Fruit fly (Drosophila melanogaster) whole organism, embryonic: ENCODE results near the gene CCHa1.

Experiments
- ATbp ChIP-seq: fragments of 200-800 bp; sonication (Bioruptor generic); optimal IDR thresholded peaks from 2 replicates; lab custom pipeline; 2017; ENCODE audit warnings: missing biosample characterization, mild to moderate bottlenecking, missing genetic modification characterization, missing genetic modification reagents
- Bgb ChIP-seq: fragments of 200-800 bp; sonication (Bioruptor generic); IDR thresholded peaks from 2 replicates; pipeline ENCODE4 v1.3.6; 2022; ENCODE audit warnings: missing biosample characterization, missing genetic modification characterization; ENCODE audit not compliant: partially characterized antibody
- CG10462 ChIP-seq: fragments of 200-800 bp; sonication (Bioruptor generic); optimal IDR thresholded peaks from 2 replicates; lab custom pipeline; 2016; ENCODE audit warnings: missing biosample characterization, missing genetic modification characterization
- CG11093 ChIP-seq: fragments of 200-800 bp; sonication (Bioruptor generic); IDR thresholded peaks from 3 replicates; pipeline ENCODE4 v1.3.6; 2022; ENCODE audit warnings: missing biosample characterization, missing genetic modification characterization
- CG15479 ChIP-seq: fragments of 200-800 bp; sonication (Bioruptor generic); optimal IDR thresholded peaks from 3 replicates; lab custom pipeline; 2019; ENCODE audit warnings: missing biosample characterization, mild to moderate bottlenecking, missing genetic modification characterization, moderate library complexity
- CG31388 ChIP-seq: fragments of 200-800 bp; sonication (Bioruptor generic); optimal IDR thresholded peaks from 2 replicates; lab custom pipeline; 2016; ENCODE audit warnings: missing biosample characterization, missing genetic modification characterization
- CG4404 ChIP-seq: fragments of 200-800 bp; sonication (Bioruptor generic); IDR thresholded peaks from 2 replicates; pipeline ENCODE4 v1.3.6; 2022; ENCODE audit warnings: missing biosample characterization, missing genetic modification characterization
- CG5180 ChIP-seq: fragments of 200-800 bp; sonication (Bioruptor generic); optimal IDR thresholded peaks from 3 replicates; lab custom pipeline; 2017; ENCODE audit warnings: missing biosample characterization, missing genetic modification characterization, mild to moderate bottlenecking, moderate library complexity, missing genetic modification reagents
- CG7745 ChIP-seq: fragments of 200-800 bp; sonication (Bioruptor generic); optimal IDR thresholded peaks from 2 replicates; lab custom pipeline; 2018; ENCODE audit warnings: missing biosample characterization, mild to moderate bottlenecking, missing genetic modification characterization, moderate library complexity
- CG8281 ChIP-seq: fragments of 200-800 bp; sonication (Bioruptor generic); optimal IDR thresholded peaks from 2 replicates; lab custom pipeline; 2018; ENCODE audit warnings: missing biosample characterization, mild to moderate bottlenecking, missing genetic modification characterization, moderate library complexity
- CG9797 ChIP-seq: fragments of 200-800 bp; sonication (Bioruptor generic); optimal IDR thresholded peaks from 3 replicates; lab custom pipeline; 2018; ENCODE audit warnings: missing biosample characterization, mild to moderate bottlenecking, missing genetic modification characterization
- Dll ChIP-seq: fragments of 200-800 bp; sonication (Bioruptor generic); IDR thresholded peaks from 4 replicates; pipeline ENCODE4 v1.3.6; 2022; ENCODE audit warnings: missing biosample characterization, missing genetic modification characterization; ENCODE audit not compliant: partially characterized antibody
- Drgx ChIP-seq: fragments of 200-800 bp; sonication (Bioruptor generic); IDR thresholded peaks from 2 replicates; pipeline ENCODE4 v1.3.6; 2022; ENCODE audit warnings: missing biosample characterization, missing genetic modification characterization
- H15 ChIP-seq: fragments of 200-800 bp; sonication (Bioruptor generic); IDR thresholded peaks from 3 replicates; pipeline ENCODE4 v1.3.6; 2022; ENCODE audit warnings: missing biosample characterization, missing genetic modification characterization
- Hr51 ChIP-seq, 2 experiments: fragments of 200-800 bp; sonication (Bioruptor generic); optimal IDR thresholded peaks; 2 replicates in 1 of 2; 3 replicates in 1 of 2; lab custom pipeline; 2016 to 2018; ENCODE audit warnings: missing biosample characterization in 2 of 2, missing genetic modification characterization in 2 of 2, mild to moderate bottlenecking in 1 of 2, moderate library complexity in 1 of 2
- Lhr ChIP-seq: fragments of 200-800 bp; sonication (Bioruptor generic); optimal IDR thresholded peaks from 3 replicates; lab custom pipeline; 2017; ENCODE audit warnings: mild to moderate bottlenecking, missing biosample characterization, missing genetic modification reagents, missing genetic modification characterization
- Lim3 ChIP-seq: fragments of 200-800 bp; sonication (Bioruptor generic); IDR thresholded peaks from 2 replicates; pipeline ENCODE4 v1.3.6; 2022; ENCODE audit warnings: missing biosample characterization, missing genetic modification characterization
- MBD-R2 ChIP-seq: fragments of 200-800 bp; sonication (Bioruptor generic); IDR thresholded peaks from 2 replicates; pipeline ENCODE4 v1.3.6; 2022; ENCODE audit warnings: missing biosample characterization, missing genetic modification characterization
- Mrtf ChIP-seq: fragments of 200-800 bp; sonication (Bioruptor generic); IDR thresholded peaks from 3 replicates; pipeline ENCODE4 v1.3.6; 2022; ENCODE audit warnings: missing biosample characterization, missing genetic modification characterization
- NfI ChIP-seq: fragments of 200-800 bp; sonication (Bioruptor generic); optimal IDR thresholded peaks from 3 replicates; lab custom pipeline; 2018; ENCODE audit warnings: missing biosample characterization, mild to moderate bottlenecking, missing genetic modification characterization, moderate library complexity
- Poxn ChIP-seq: fragments of 200-800 bp; sonication (Bioruptor generic); IDR thresholded peaks from 2 replicates; pipeline ENCODE4 v1.3.6; 2022; ENCODE audit warnings: missing biosample characterization, missing genetic modification characterization
- Sox102F ChIP-seq: fragments of 200-800 bp; sonication (Bioruptor generic); optimal IDR thresholded peaks from 2 replicates; lab custom pipeline; 2018; ENCODE audit warnings: missing biosample characterization, mild to moderate bottlenecking, missing genetic modification characterization, moderate library complexity
- Usf ChIP-seq: fragments of 200-800 bp; sonication (Bioruptor generic); optimal IDR thresholded peaks from 2 replicates; lab custom pipeline; 2017; ENCODE audit warnings: missing genotype, missing biosample characterization, missing genetic modification characterization
- ase ChIP-seq: fragments of 200-800 bp; sonication (Bioruptor generic); IDR thresholded peaks from 3 replicates; pipeline ENCODE4 v1.3.6; 2022; ENCODE audit warnings: missing biosample characterization, missing genetic modification characterization
- chn ChIP-seq: fragments of 200-800 bp; sonication (Bioruptor generic); optimal IDR thresholded peaks from 2 replicates; lab custom pipeline; 2016; ENCODE audit warnings: missing biosample characterization, missing genetic modification characterization
- ci ChIP-seq: fragments of 200-800 bp; sonication (Bioruptor generic); IDR thresholded peaks from 3 replicates; pipeline ENCODE4 v1.3.6; 2022; ENCODE audit warnings: missing biosample characterization, missing genetic modification characterization
- crc ChIP-seq: fragments of 200-800 bp; sonication (Bioruptor generic); optimal IDR thresholded peaks from 2 replicates; lab custom pipeline; 2016; ENCODE audit warnings: missing biosample characterization, missing genetic modification characterization
- crp ChIP-seq, 2 experiments: fragments of 200-800 bp; sonication (Bioruptor generic); optimal IDR thresholded peaks; 2 replicates in 1 of 2; 3 replicates in 1 of 2; lab custom pipeline; 2017; ENCODE audit warnings: missing biosample characterization in 2 of 2, missing genetic modification characterization in 2 of 2, mild to moderate bottlenecking in 1 of 2, moderate library complexity in 1 of 2
- dm ChIP-seq: fragments of 200-800 bp; sonication (Bioruptor generic); optimal IDR thresholded peaks from 3 replicates; lab custom pipeline; 2016; ENCODE audit warnings: missing biosample characterization, missing genetic modification characterization
- dmrt99B ChIP-seq: fragments of 200-800 bp; sonication (Bioruptor generic); optimal IDR thresholded peaks from 2 replicates; lab custom pipeline; 2018; ENCODE audit warnings: missing biosample characterization, mild to moderate bottlenecking, missing genetic modification characterization, moderate library complexity
- fru ChIP-seq: fragments of >200 bp; optimal IDR thresholded peaks from 2 replicates; lab custom pipeline; 2017
- gem ChIP-seq: fragments of 200-800 bp; sonication (Bioruptor generic); optimal IDR thresholded peaks from 2 replicates; lab custom pipeline; 2019; ENCODE audit warnings: missing biosample characterization, mild to moderate bottlenecking, missing genetic modification characterization, moderate library complexity
- grn ChIP-seq: fragments of 200-800 bp; sonication (Bioruptor generic); optimal IDR thresholded peaks from 3 replicates; lab custom pipeline; 2017; ENCODE audit warnings: missing biosample characterization, missing genetic modification characterization
- hb ChIP-seq: fragments of 200-800 bp; sonication (Bioruptor generic); IDR thresholded peaks from 3 replicates; pipeline ENCODE4 v1.3.6; 2022; ENCODE audit warnings: missing biosample characterization, missing genetic modification characterization; ENCODE audit not compliant: partially characterized antibody
- jing ChIP-seq: fragments of 200-800 bp; sonication (Bioruptor generic); optimal IDR thresholded peaks from 2 replicates; lab custom pipeline; 2018; ENCODE audit warnings: missing biosample characterization, mild to moderate bottlenecking, missing genetic modification characterization
- knrl ChIP-seq: fragments of 200-800 bp; sonication (Bioruptor generic); IDR thresholded peaks from 3 replicates; pipeline ENCODE4 v1.3.6; 2022; ENCODE audit warnings: missing biosample characterization, missing genetic modification characterization; ENCODE audit not compliant: partially characterized antibody
- lmd ChIP-seq: fragments of 200-800 bp; sonication (Bioruptor generic); IDR thresholded peaks from 2 replicates; pipeline ENCODE4 v1.3.6; 2022; ENCODE audit warnings: missing biosample characterization, missing genetic modification characterization
- pan ChIP-seq, 4 experiments: fragments of >200 bp in 3 of 4; fragments of 200-800 bp in 1 of 4; sonication (Bioruptor generic) in 1 of 4; optimal IDR thresholded peaks in 3 of 4; IDR thresholded peaks in 1 of 4; 2 replicates each; pipeline versions ENCODE4 v1.3.6 to Lab custom; 2017 to 2022; ENCODE audit warnings: missing biosample characterization in 2 of 4, missing genetic modification characterization in 2 of 4, mixed read lengths in 1 of 4
- pita ChIP-seq: fragments of 200-800 bp; sonication (Bioruptor generic); optimal IDR thresholded peaks from 2 replicates; lab custom pipeline; 2017; ENCODE audit warnings: missing biosample characterization, mild to moderate bottlenecking, missing genetic modification characterization
- pum ChIP-seq: fragments of 200-800 bp; sonication (Bioruptor generic); optimal IDR thresholded peaks from 2 replicates; lab custom pipeline; 2016; ENCODE audit warnings: missing biosample characterization, missing genetic modification characterization
- row ChIP-seq: fragments of 200-800 bp; sonication (Bioruptor generic); IDR thresholded peaks from 3 replicates; pipeline ENCODE4 v1.3.6; 2022; ENCODE audit warnings: missing biosample characterization, missing genetic modification characterization
- sna ChIP-seq: fragments of 200-800 bp; sonication (Bioruptor generic); IDR thresholded peaks from 2 replicates; pipeline ENCODE4 v1.3.6; 2022; ENCODE audit warnings: missing biosample characterization, missing genetic modification characterization; ENCODE audit not compliant: partially characterized antibody
- sqz ChIP-seq: fragments of 200-800 bp; sonication (Bioruptor generic); optimal IDR thresholded peaks from 3 replicates; lab custom pipeline; 2018; ENCODE audit warnings: missing biosample characterization, mild to moderate bottlenecking, missing genetic modification characterization
- tio ChIP-seq: fragments of 200-800 bp; sonication (Bioruptor generic); optimal IDR thresholded peaks from 2 replicates; lab custom pipeline; 2017; ENCODE audit warnings: missing biosample characterization, missing genetic modification characterization, inconsistent platforms
- trh ChIP-seq: fragments of 200-800 bp; sonication (Bioruptor generic); optimal IDR thresholded peaks from 2 replicates; lab custom pipeline; 2016; ENCODE audit warnings: missing biosample characterization, missing genetic modification characterization
- usp ChIP-seq: fragments of >200 bp; optimal IDR thresholded peaks from 2 replicates; lab custom pipeline; 2017; ENCODE audit warnings: missing biosample characterization, missing genetic modification characterization
- vnd ChIP-seq: fragments of 200-800 bp; sonication (Bioruptor generic); IDR thresholded peaks from 3 replicates; pipeline ENCODE4 v1.3.6; 2022; ENCODE audit warnings: missing biosample characterization, missing genetic modification characterization; ENCODE audit not compliant: partially characterized antibody
- wek ChIP-seq: fragments of 200-800 bp; sonication (Bioruptor generic); optimal IDR thresholded peaks from 3 replicates; lab custom pipeline; 2018; ENCODE audit warnings: missing biosample characterization, mild to moderate bottlenecking, missing genetic modification characterization, moderate library complexity

The CCHa1 gene

DNA sequence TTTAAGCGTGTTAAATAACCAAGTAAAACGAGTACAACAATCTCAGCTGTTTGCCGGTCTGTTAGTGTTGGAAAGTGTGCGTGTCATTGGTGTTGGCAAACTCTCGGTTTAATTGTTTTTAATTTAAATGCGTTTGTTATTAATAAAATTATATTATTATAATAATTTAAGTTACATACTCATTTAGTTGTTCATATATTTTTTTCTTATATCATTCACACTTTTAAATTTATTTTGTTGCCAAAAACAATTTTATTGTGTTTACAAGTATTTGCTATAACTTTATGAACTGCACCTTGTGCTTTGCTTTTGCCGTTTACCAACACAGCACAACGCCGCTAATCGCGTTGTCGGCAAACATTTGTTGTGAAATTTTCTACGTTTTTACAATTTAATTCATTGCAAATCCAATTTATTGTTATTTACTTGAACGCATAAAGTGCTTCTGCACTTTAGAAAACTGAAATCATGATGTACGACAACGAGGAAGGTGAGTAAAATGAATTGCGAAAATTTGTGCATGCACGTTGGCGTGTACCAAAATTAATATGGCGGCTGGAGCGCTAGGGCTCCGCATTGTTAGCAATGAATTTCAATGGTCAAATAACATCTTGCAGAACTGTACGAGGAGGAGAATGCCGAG lies 29.0 kb upstream of the CCHa1 start, which contains the start of the genes 140up and Polr2B (continued):
- peak; percentile 9 for TF ChIP-seq CG9797 (GFP tag; lab: Kevin White, UChicago)
- TF ChIP-seq CG31388, result peak; percentile 81
- peak; percentile 95 for TF ChIP-seq Sox102F (GFP tag; lab: Kevin White, UChicago)
- TF ChIP-seq CG4404 (GFP tag; lab: Robert Waterston, UW), result peak; percentile 91
- TF ChIP-seq ci (GFP tag; lab: Robert Waterston, UW), result peak; percentile 84
- peak; percentile 88 for TF ChIP-seq Mrtf (GFP tag; lab: Robert Waterston, UW)
- TF ChIP-seq pum (GFP tag; lab: Kevin White, UChicago), result peak; percentile 83
- TF ChIP-seq row, result peak; percentile 98
- peak; percentile 80 for TF ChIP-seq sqz (GFP tag; lab: Kevin White, UChicago)
- TF ChIP-seq dm (GFP tag; lab: Kevin White, UChicago), result peak; percentile 18
- no peak for TF ChIP-seq fru (lab: Kevin White, UChicago)
- peak; percentile 84 for TF ChIP-seq trh (GFP tag; lab: Kevin White, UChicago)
- TF ChIP-seq chn (GFP tag; lab: Kevin White, UChicago), result peak; percentile 78
- TF ChIP-seq wek (GFP tag; lab: Kevin White, UChicago), result no peak
- peak; percentile 83 for TF ChIP-seq Drgx (GFP tag; lab: Robert Waterston, UW)
- peak; percentile 58 for TF ChIP-seq CG5180 (GFP tag; lab: Kevin White, UChicago)
- TF ChIP-seq H15, result peak; percentile 86; the same call in 2 of the 3 replicates
- peak; percentile 83 to 93 for TF ChIP-seq Hr51 (GFP tag; optimal IDR thresholded peaks at IDR 0.05; lab: Kevin White, UChicago)
- 0 out of 4 replicates have a peak, but pooled peaks have one; percentile 27 for TF ChIP-seq Dll
- TF ChIP-seq CG11093 (GFP tag; lab: Robert Waterston, UW), result peak; percentile 84
- TF ChIP-seq usp (GFP tag; lab: Kevin White, UChicago), result no peak
- no peak for TF ChIP-seq CG15479 (GFP tag; lab: Kevin White, UChicago)
- TF ChIP-seq sna (GFP tag; lab: Robert Waterston, UW), result no peak
- TF ChIP-seq CG7745 (tag; lab: Kevin White, UChicago), result no peak
- peak; percentile 91; the same call in 1 of the 2 replicates for TF ChIP-seq MBD-R2 (GFP tag; lab: Robert Waterston, UW)
- TF ChIP-seq jing (GFP tag; lab: Kevin White, UChicago), result peak; percentile 77
- 0 out of 2 replicates have a peak, but pooled peaks have one; percentile 35 for TF ChIP-seq Lim3 (GFP tag; lab: Robert Waterston, UW)
- TF ChIP-seq NfI (GFP tag; lab: Kevin White, UChicago), result peak; percentile 93
- TF ChIP-seq pan (optimal IDR thresholded peaks at IDR 0.05; lab: Kevin White, UChicago), result no peak
- TF ChIP-seq pan (GFP tag; optimal IDR thresholded peaks at IDR 0.05 in 1 of 2, IDR thresholded peaks at IDR 0.05 in 1 of 2), result peak in 1 of 2 experiments; percentile 94
- peak; percentile 95 for TF ChIP-seq lmd (GFP tag; lab: Robert Waterston, UW)
- peak; percentile 52 to 91 for TF ChIP-seq crp (GFP tag; optimal IDR thresholded peaks at IDR 0.05; lab: Kevin White, UChicago)
- peak; percentile 80 for TF ChIP-seq Poxn (GFP tag; lab: Robert Waterston, UW)
- TF ChIP-seq crc, result peak; percentile 53
- TF ChIP-seq ase (GFP tag; lab: Robert Waterston, UW), result peak; percentile 89
- TF ChIP-seq dmrt99B, result peak; percentile 90
- peak; percentile 85 for TF ChIP-seq Usf (GFP tag; lab: Kevin White, UChicago)
- TF ChIP-seq Bgb, result no peak
- TF ChIP-seq pita (GFP tag; lab: Kevin White, UChicago), result no peak
- TF ChIP-seq grn (GFP tag; lab: Kevin White, UChicago), result no peak
- no peak for TF ChIP-seq vnd
- TF ChIP-seq gem (tag; lab: Kevin White, UChicago), result peak; percentile 97
- TF ChIP-seq hb (GFP tag; lab: Robert Waterston, UW), result no peak
- TF ChIP-seq Lhr, result peak; percentile 60
- TF ChIP-seq knrl (GFP tag; lab: Robert Waterston, UW), result no peak; the same call in 2 of the 3 replicates
- peak; percentile 90 for TF ChIP-seq CG10462 (GFP tag; lab: Kevin White, UChicago)
- TF ChIP-seq tio (GFP tag; lab: Kevin White, UChicago), result peak; percentile 91
- peak; percentile 81 for TF ChIP-seq ATbp (GFP tag; lab: Kevin White, UChicago)
- peak; percentile 72 for TF ChIP-seq CG8281 (tag; lab: Kevin White, UChicago)
